Fruit fly (Drosophila melanogaster) Kc167 (cell line): ENCODE measurements around the gene CG31769.

ENCODE experiments used
- Sin3A ChIP-seq: fragments of >200 bp; optimal IDR thresholded peaks from 2 replicates; lab custom pipeline; 2018; ENCODE audit warnings: missing external identifiers
- h ChIP-seq: fragments of >200 bp; optimal IDR thresholded peaks from 3 replicates; lab custom pipeline; 2018; ENCODE audit warnings: missing external identifiers
- ttk ChIP-seq: sonication (Bioruptor generic); optimal IDR thresholded peaks from 2 replicates; lab custom pipeline; 2017; ENCODE audit warnings: missing external identifiers

- no peak for TF ChIP-seq h (lab: Kevin White, UChicago)
- TF ChIP-seq ttk (lab: Kevin White, UChicago): no peak
- TF ChIP-seq Sin3A (lab: Kevin White, UChicago): no peak
These were observed 14.9 kb downstream of the CG31769 start for dm6 chr2L:14095683-14096082.
